Fruit fly (Drosophila melanogaster) Kc167 (cell line): ENCODE measurements around the gene CG13455.

Source experiments
- Myc ChIP-seq: fragments of >200 bp; optimal IDR thresholded peaks from 2 replicates; lab custom pipeline; 2017; ENCODE audit warnings: missing external identifiers
- Sin3A ChIP-seq: fragments of >200 bp; optimal IDR thresholded peaks from 2 replicates; lab custom pipeline; 2018; ENCODE audit warnings: missing external identifiers
- h ChIP-seq: fragments of >200 bp; optimal IDR thresholded peaks from 3 replicates; lab custom pipeline; 2018; ENCODE audit warnings: missing external identifiers
- insv ChIP-seq: fragments of >200 bp; optimal IDR thresholded peaks from 3 replicates; lab custom pipeline; 2018; ENCODE audit warnings: missing external identifiers
- psq ChIP-seq: fragments of >200 bp; optimal IDR thresholded peaks from 2 replicates; lab custom pipeline; 2017; ENCODE audit warnings: missing external identifiers
- ttk ChIP-seq: sonication (Bioruptor generic); optimal IDR thresholded peaks from 2 replicates; lab custom pipeline; 2017; ENCODE audit warnings: missing external identifiers

- TF ChIP-seq insv (lab: Kevin White, UChicago), result no peak
- TF ChIP-seq psq (lab: Kevin White, UChicago), result no peak
- no peak for TF ChIP-seq Myc (lab: Kevin White, UChicago)
- no peak for TF ChIP-seq h (lab: Kevin White, UChicago)
- no peak for TF ChIP-seq Sin3A
- no peak for TF ChIP-seq ttk (lab: Kevin White, UChicago)
Measured at dm6 chr3L:15509398-15509797, 13.0 kb downstream of the CG13455 start, which contains the start of the genes gdl and gdl-ORF39.
